Fruit fly (Drosophila melanogaster) whole organism, adult: Measurements from ENCODE around the gene Tfb5.

Source experiments
- CG11617 ChIP-seq: fragments of 200-800 bp; sonication (Bioruptor generic); optimal IDR thresholded peaks from 2 replicates; lab custom pipeline; 2017; ENCODE audit warnings: mild to moderate bottlenecking, missing biosample characterization, missing genetic modification reagents, missing genetic modification characterization
- CG12768 ChIP-seq: fragments of 200-800 bp; sonication (Bioruptor generic); optimal IDR thresholded peaks from 2 replicates; lab custom pipeline; 2017; ENCODE audit warnings: missing biosample characterization, missing genetic modification characterization, mild to moderate bottlenecking, moderate library complexity, missing genetic modification reagents
- CG14711 ChIP-seq: fragments of 200-800 bp; sonication (Bioruptor generic); optimal IDR thresholded peaks from 2 replicates; lab custom pipeline; 2018; ENCODE audit warnings: missing biosample characterization, mild to moderate bottlenecking, missing genetic modification characterization, moderate library complexity
- CG1620 ChIP-seq: fragments of 200-800 bp; sonication (Bioruptor generic); optimal IDR thresholded peaks from 2 replicates; lab custom pipeline; 2016; ENCODE audit warnings: missing biosample characterization, missing genetic modification characterization
- CG33017 ChIP-seq: fragments of 200-800 bp; sonication (Bioruptor generic); optimal IDR thresholded peaks from 2 replicates; lab custom pipeline; 2018; ENCODE audit warnings: missing biosample characterization, mild to moderate bottlenecking, missing genetic modification characterization, moderate library complexity
- CG5204 ChIP-seq: fragments of 200-800 bp; sonication (Bioruptor generic); optimal IDR thresholded peaks from 2 replicates; lab custom pipeline; 2016; ENCODE audit warnings: missing biosample characterization, missing genetic modification characterization
- CG7045 ChIP-seq: fragments of 200-800 bp; sonication (Bioruptor generic); optimal IDR thresholded peaks from 2 replicates; lab custom pipeline; 2017; ENCODE audit warnings: missing biosample characterization, mild to moderate bottlenecking, missing genetic modification characterization
- CG7101 ChIP-seq: fragments of 200-800 bp; sonication (Bioruptor generic); optimal IDR thresholded peaks from 2 replicates; lab custom pipeline; 2018; ENCODE audit warnings: missing biosample characterization, mild to moderate bottlenecking, missing genetic modification characterization, moderate library complexity
- Clk ChIP-seq: fragments of 200-800 bp; sonication (Bioruptor generic); optimal IDR thresholded peaks from 2 replicates; lab custom pipeline; 2017; ENCODE audit warnings: missing biosample characterization, missing genetic modification characterization
- Crg-1 ChIP-seq: fragments of 200-800 bp; sonication (Bioruptor generic); optimal IDR thresholded peaks from 2 replicates; lab custom pipeline; 2016; ENCODE audit warnings: missing biosample characterization, missing genetic modification characterization
- Hr96 ChIP-seq: fragments of 200-800 bp; sonication (Bioruptor generic); optimal IDR thresholded peaks from 2 replicates; lab custom pipeline; 2016; ENCODE audit warnings: missing biosample characterization, missing genetic modification characterization
- Mnt ChIP-seq: fragments of 200-800 bp; sonication (Bioruptor generic); optimal IDR thresholded peaks from 2 replicates; lab custom pipeline; 2016; ENCODE audit warnings: missing biosample characterization, mild to moderate bottlenecking, missing genetic modification characterization
- bab1 ChIP-seq: fragments of 200-800 bp; sonication (Bioruptor generic); optimal IDR thresholded peaks from 3 replicates; lab custom pipeline; 2019; ENCODE audit warnings: missing biosample characterization, mild to moderate bottlenecking, missing genetic modification characterization, moderate library complexity
- cic ChIP-seq: fragments of 200-800 bp; sonication (Bioruptor generic); optimal IDR thresholded peaks from 2 replicates; lab custom pipeline; 2017; ENCODE audit warnings: missing biosample characterization, mild to moderate bottlenecking, missing genetic modification characterization, moderate library complexity
- cnc ChIP-seq, 2 experiments: fragments of >200 bp; optimal IDR thresholded peaks; 2 replicates each; lab custom pipeline; 2017
- kay ChIP-seq: fragments of 200-800 bp; sonication (Bioruptor generic); peaks from one replicate; lab custom pipeline; 2016; ENCODE audit warnings: missing biosample characterization, missing genetic modification characterization, borderline replicate concordance
- ovo ChIP-seq: fragments of 200-800 bp; sonication (Bioruptor generic); optimal IDR thresholded peaks from 2 replicates; lab custom pipeline; 2016; ENCODE audit warnings: missing biosample characterization, missing genetic modification characterization
- pad ChIP-seq: fragments of 200-800 bp; sonication (Bioruptor generic); optimal IDR thresholded peaks from 3 replicates; lab custom pipeline; 2017; ENCODE audit warnings: missing biosample characterization, missing genetic modification characterization, mild to moderate bottlenecking, moderate library complexity, missing genetic modification reagents
- tj ChIP-seq: fragments of 200-800 bp; sonication (Bioruptor generic); optimal IDR thresholded peaks from 3 replicates; lab custom pipeline; 2017; ENCODE audit warnings: missing biosample characterization, mild to moderate bottlenecking, missing genetic modification characterization, moderate library complexity
- toe ChIP-seq: fragments of 200-800 bp; sonication (Bioruptor generic); optimal IDR thresholded peaks from 2 replicates; lab custom pipeline; 2016; ENCODE audit warnings: missing biosample characterization, missing genetic modification characterization

Tfb5 gene

dm6 chr2L:5006323-5006722 is 4.3 kb downstream of the Tfb5 start:
- no peak for TF ChIP-seq CG14711 (tag; lab: Kevin White, UChicago)
- no peak for TF ChIP-seq Hr96 (GFP tag; lab: Kevin White, UChicago)
- peak; percentile 42 for TF ChIP-seq ovo (GFP tag; lab: Kevin White, UChicago)
- no peak for TF ChIP-seq CG33017 (tag; lab: Kevin White, UChicago)
- TF ChIP-seq cnc (optimal IDR thresholded peaks at IDR 0.05; lab: Kevin White, UChicago) = no peak

- TF ChIP-seq Crg-1 (no peak), pad (GFP tag; lab: Kevin White, UChicago) (no peak), CG7045 (GFP tag; lab: Kevin White, UChicago) (no peak), cnc (optimal IDR thresholded peaks at IDR 0.05; lab: Kevin White, UChicago) (no peak), Hr96 (GFP tag; lab: Kevin White, UChicago) (no peak), CG5204 (GFP tag; lab: Kevin White, UChicago) (no peak), CG11617 (no peak), cic (no peak)
These were observed 5.2 kb downstream of the Tfb5 start for dm6 chr2L:5005464-5005764.

dm6 chr2L:5004677-5005463 is 5.8 kb downstream of the Tfb5 start:
- peak; percentile 93 for TF ChIP-seq Hr96 (GFP tag; lab: Kevin White, UChicago)
- peak; percentile 76 for TF ChIP-seq Mnt
- peak; percentile 96 for TF ChIP-seq CG7101 (tag; lab: Kevin White, UChicago)
- peak; percentile 69 for TF ChIP-seq cic
- TF ChIP-seq toe (GFP tag; lab: Kevin White, UChicago) = peak; percentile 93
- TF ChIP-seq Clk (GFP tag; lab: Kevin White, UChicago) = peak; percentile 95
- peak; percentile 97 for TF ChIP-seq CG12768 (GFP tag; lab: Kevin White, UChicago)
- peak; percentile 78 for TF ChIP-seq CG1620 (GFP tag; lab: Kevin White, UChicago)
- TF ChIP-seq pad (GFP tag; lab: Kevin White, UChicago) = peak; percentile 80
- peak; percentile 48 for TF ChIP-seq tj (GFP tag; lab: Kevin White, UChicago)
- TF ChIP-seq CG14711 (tag; lab: Kevin White, UChicago) = peak; percentile 90
- peak; percentile 89 for TF ChIP-seq bab1 (GFP tag; lab: Kevin White, UChicago)
- TF ChIP-seq Crg-1 = peak; percentile 89
- TF ChIP-seq CG7045 (GFP tag; lab: Kevin White, UChicago) = peak; percentile 97
- peak; percentile 31 for TF ChIP-seq ovo (GFP tag; lab: Kevin White, UChicago)
- no peak for TF ChIP-seq cnc (optimal IDR thresholded peaks at IDR 0.05; lab: Kevin White, UChicago)
- no peak for TF ChIP-seq kay (GFP tag; lab: Kevin White, UChicago)
- peak; percentile 96 for TF ChIP-seq CG5204 (GFP tag; lab: Kevin White, UChicago)
- TF ChIP-seq CG33017 (tag; lab: Kevin White, UChicago) = peak; percentile 96
- peak; percentile 88 for TF ChIP-seq CG11617

dm6 chr2L:5003670-5004453 is 6.8 kb downstream of the Tfb5 start:
- TF ChIP-seq pad (GFP tag; lab: Kevin White, UChicago) (no peak), CG11617 (no peak), CG1620 (GFP tag; lab: Kevin White, UChicago) (no peak), CG33017 (tag; lab: Kevin White, UChicago) (no peak), cic (no peak), CG7101 (tag; lab: Kevin White, UChicago) (no peak), cnc (optimal IDR thresholded peaks at IDR 0.05; lab: Kevin White, UChicago) (no peak)

- TF ChIP-seq kay (GFP tag; lab: Kevin White, UChicago) (peak; percentile 97), CG14711 (tag; lab: Kevin White, UChicago) (peak; percentile 52), CG7045 (GFP tag; lab: Kevin White, UChicago) (peak; percentile 74), toe (GFP tag; lab: Kevin White, UChicago) (peak; percentile 25), Clk (GFP tag; lab: Kevin White, UChicago) (peak; percentile 13), Hr96 (GFP tag; lab: Kevin White, UChicago) (peak; percentile 36), CG7101 (tag; lab: Kevin White, UChicago) (peak; percentile 76), CG1620 (GFP tag; lab: Kevin White, UChicago) (no peak), CG12768 (GFP tag; lab: Kevin White, UChicago) (peak; percentile 82), bab1 (GFP tag; lab: Kevin White, UChicago) (peak; percentile 10), ovo (GFP tag; lab: Kevin White, UChicago) (no peak), tj (GFP tag; lab: Kevin White, UChicago) (peak; percentile 64), cnc (optimal IDR thresholded peaks at IDR 0.05; lab: Kevin White, UChicago) (no peak), cic (peak; percentile 70), Mnt (peak; percentile 32), Crg-1 (peak; percentile 29), CG5204 (GFP tag; lab: Kevin White, UChicago) (peak; percentile 7), CG33017 (tag; lab: Kevin White, UChicago) (peak; percentile 85), CG11617 (peak; percentile 54), pad (GFP tag; lab: Kevin White, UChicago) (peak; percentile 39)
These were observed 7.8 kb downstream of the Tfb5 start for dm6 chr2L:5002711-5003402.
